Worm (Caenorhabditis elegans): ENCODE results near the gene mdt-10.

mdt-10 gene

ce11 chrII:7870632-7871031 lies 15.8 kb upstream of the mdt-10 start:
- TF ChIP-seq pqm-1 (tag; optimal IDR thresholded peaks at IDR 0.05) (peak; percentile 5), ceh-9 (tag; optimal IDR thresholded peaks at IDR 0.05) (no peak), lin-15B (tag; optimal IDR thresholded peaks at IDR 0.05) (peak; percentile 73), ama-1 (optimal IDR thresholded peaks at IDR 0.05) (peak; percentile 30), lin-39 (tag; optimal IDR thresholded peaks at IDR 0.05) (no peak), egl-27 (tag; optimal IDR thresholded peaks at IDR 0.05) (no peak), pha-4 (tag; optimal IDR thresholded peaks at IDR 0.05) (peak; percentile 81), nfya-1 (tag; optimal IDR thresholded peaks at IDR 0.05; ENCODE audit: insufficient read depth) (peak; percentile 79), egl-5 (tag; optimal IDR thresholded peaks at IDR 0.05) (peak; percentile 40), ztf-11 (tag; optimal IDR thresholded peaks at IDR 0.05) (no peak), snpc-4 (tag; optimal IDR thresholded peaks at IDR 0.05) (peak; percentile 23)

ce11 chrII:7870062-7870461 lies 15.2 kb upstream of the mdt-10 start, which contains the start of gene ztf-17:
ztf-17 (minus strand) TSS chrII:7870162.
- TF ChIP-seq nhr-11 (tag; optimal IDR thresholded peaks at IDR 0.05) = no peak
- TF ChIP-seq nhr-23 (tag; optimal IDR thresholded peaks at IDR 0.05) = no peak
- TF ChIP-seq nhr-67 (tag; optimal IDR thresholded peaks at IDR 0.05) = no peak
- no peak for TF ChIP-seq egl-27 (tag; optimal IDR thresholded peaks at IDR 0.05)
- TF ChIP-seq nhr-237 (tag; optimal IDR thresholded peaks at IDR 0.05) = no peak
- TF ChIP-seq nhr-76 (tag; optimal IDR thresholded peaks at IDR 0.05) = no peak
- no peak for TF ChIP-seq eor-1 (tag; optimal IDR thresholded peaks at IDR 0.05)
- peak; percentile 1 for TF ChIP-seq elt-2 (tag; optimal IDR thresholded peaks at IDR 0.05)

ce11 chrII:7866081-7866480 lies 11.2 kb upstream of the mdt-10 start:
- TF ChIP-seq skn-1 (tag; optimal IDR thresholded peaks at IDR 0.05) (no peak), nhr-43 (tag; optimal IDR thresholded peaks at IDR 0.05; ENCODE audit: poor library complexity, severe bottlenecking) (no peak), nhr-77 (tag; optimal IDR thresholded peaks at IDR 0.05) (no peak), aly-2 (tag; optimal IDR thresholded peaks at IDR 0.05) (no peak), nhr-76 (tag; optimal IDR thresholded peaks at IDR 0.05) (no peak), ceh-28 (tag; optimal IDR thresholded peaks at IDR 0.05) (no peak), nhr-28 (tag; optimal IDR thresholded peaks at IDR 0.05) (no peak), nhr-12 (tag; optimal IDR thresholded peaks at IDR 0.05) (no peak), nhr-237 (tag; optimal IDR thresholded peaks at IDR 0.05) (no peak), snpc-4 (tag; optimal IDR thresholded peaks at IDR 0.05) (no peak), mml-1 (tag; optimal IDR thresholded peaks at IDR 0.05) (no peak), jun-1 (tag; optimal IDR thresholded peaks at IDR 0.05) (no peak), hmg-11 (tag; optimal IDR thresholded peaks at IDR 0.05) (no peak), pqm-1 (tag; optimal IDR thresholded peaks at IDR 0.05) (no peak), elt-2 (tag; optimal IDR thresholded peaks at IDR 0.05) (no peak)

ce11 chrII:7864892-7865291 lies 10.1 kb upstream of the mdt-10 start:
- TF ChIP-seq elt-1 (tag; optimal IDR thresholded peaks at IDR 0.05) = no peak

ce11 chrII:7864207-7864606 lies 9.4 kb upstream of the mdt-10 start, which contains the start of gene ostb-1:
ostb-1 (plus strand) TSS chrII:7864507.
- TF ChIP-seq pha-4 (tag; optimal IDR thresholded peaks at IDR 0.05) (peak; percentile 56), unc-39 (tag; optimal IDR thresholded peaks at IDR 0.05) (no peak), nfya-1 (tag; optimal IDR thresholded peaks at IDR 0.05; ENCODE audit: insufficient read depth) (peak; percentile 81), fos-1 (tag; optimal IDR thresholded peaks at IDR 0.05) (no peak)

ce11 chrII:7863480-7864125 lies 8.8 kb upstream of the mdt-10 start:
- TF ChIP-seq ceh-16 (tag; optimal IDR thresholded peaks at IDR 0.05) (no peak), nhr-43 (tag; optimal IDR thresholded peaks at IDR 0.05; ENCODE audit: poor library complexity, severe bottlenecking) (no peak), ztf-11 (tag; optimal IDR thresholded peaks at IDR 0.05) (no peak), lin-15B (tag; optimal IDR thresholded peaks at IDR 0.05) (peak; percentile 48)

Data from whole organism, L3 larva.